Worm (Caenorhabditis elegans): ENCODE data around the gene tbc-1.

ce11 chrX:15011526-15012274 is 41.1 kb downstream of the tbc-1 start:
- TF ChIP-seq cog-1 (tag; optimal IDR thresholded peaks at IDR 0.05), result no peak
- TF ChIP-seq ztf-23 (GFP tag; IDR thresholded peaks at IDR 0.05), result no peak
- TF ChIP-seq tab-1 (GFP tag; IDR thresholded peaks at IDR 0.05), result no peak
- TF ChIP-seq flt-1 (GFP tag; IDR thresholded peaks at IDR 0.05), result no peak
- no peak for TF ChIP-seq ztf-29 (GFP tag; IDR thresholded peaks at IDR 0.05)
- TF ChIP-seq klf-2 (GFP tag; conservative IDR thresholded peaks at IDR 0.05), result no peak
- TF ChIP-seq med-1 (GFP tag; optimal IDR thresholded peaks at IDR 0.05; ENCODE audit: insufficient read depth), result no peak
- no peak for TF ChIP-seq T22C8.4 (GFP tag; IDR thresholded peaks at IDR 0.05)
- TF ChIP-seq ref-1 (GFP tag; conservative IDR thresholded peaks at IDR 0.05), result no peak
